Fruit fly (Drosophila melanogaster): Measurements from ENCODE around the gene CG12375.

- TF ChIP-seq br (GFP tag; optimal IDR thresholded peaks at IDR 0.05) (no peak), h (GFP tag; optimal IDR thresholded peaks at IDR 0.05) (no peak)
Observed at dm6 chr2L:8091429-8091828, 35.3 kb downstream of the CG12375 start.

Data from whole organism, wandering third instar larva.